Fruit fly (Drosophila melanogaster) whole organism, embryonic: ENCODE results near the gene CG14930.

Experiments
- Abd-B ChIP-seq: fragments of 200-800 bp; sonication (Bioruptor generic); optimal IDR thresholded peaks from 2 replicates; lab custom pipeline; 2018; ENCODE audit warnings: missing biosample characterization, mild to moderate bottlenecking, missing genetic modification characterization, moderate library complexity
- CG10979 ChIP-seq: fragments of 200-800 bp; sonication (Bioruptor generic); optimal IDR thresholded peaks from 2 replicates; lab custom pipeline; 2018; ENCODE audit warnings: missing biosample characterization, mild to moderate bottlenecking, missing genetic modification characterization, moderate library complexity
- CG11093 ChIP-seq: fragments of 200-800 bp; sonication (Bioruptor generic); IDR thresholded peaks from 3 replicates; pipeline ENCODE4 v1.3.6; 2022; ENCODE audit warnings: missing biosample characterization, missing genetic modification characterization
- CG11560 ChIP-seq: fragments of 200-800 bp; sonication (Bioruptor generic); IDR thresholded peaks from 3 replicates; pipeline ENCODE4 v1.3.6; 2022; ENCODE audit warnings: missing biosample characterization, missing genetic modification characterization
- CG13624 ChIP-seq: fragments of 200-800 bp; sonication (Bioruptor generic); optimal IDR thresholded peaks from 2 replicates; lab custom pipeline; 2016; ENCODE audit warnings: missing biosample characterization, missing genetic modification characterization
- CG14014 ChIP-seq: fragments of 200-800 bp; sonication (Bioruptor generic); IDR thresholded peaks from 2 replicates; pipeline ENCODE4 v1.3.6; 2022; ENCODE audit warnings: missing biosample characterization, missing genetic modification characterization
- CG1603 ChIP-seq: fragments of 200-800 bp; sonication (Bioruptor generic); optimal IDR thresholded peaks from 2 replicates; lab custom pipeline; 2019; ENCODE audit warnings: missing biosample characterization, mild to moderate bottlenecking, missing genetic modification characterization, moderate library complexity
- CG16779 ChIP-seq: fragments of 200-800 bp; sonication (Bioruptor generic); IDR thresholded peaks from 2 replicates; pipeline ENCODE4 v1.3.6; 2022; ENCODE audit warnings: missing biosample characterization, missing genetic modification characterization
- CG16863 ChIP-seq: fragments of 200-800 bp; sonication (Bioruptor generic); optimal IDR thresholded peaks from 3 replicates; lab custom pipeline; 2016; ENCODE audit warnings: missing biosample characterization, missing genetic modification characterization
- CG17328 ChIP-seq: fragments of 200-800 bp; sonication (Bioruptor generic); IDR thresholded peaks from 2 replicates; pipeline ENCODE4 v1.3.6; 2022; ENCODE audit warnings: missing biosample characterization, missing genetic modification characterization
- CG2202 ChIP-seq: fragments of 200-800 bp; sonication (Bioruptor generic); optimal IDR thresholded peaks from 2 replicates; lab custom pipeline; 2018; ENCODE audit warnings: missing biosample characterization, mild to moderate bottlenecking, missing genetic modification characterization
- CG30020 ChIP-seq: fragments of 200-800 bp; optimal IDR thresholded peaks from 2 replicates; lab custom pipeline; 2019; ENCODE audit warnings: missing biosample characterization, mild to moderate bottlenecking, missing genetic modification characterization, moderate library complexity
- CG3065 ChIP-seq: fragments of 200-800 bp; sonication (Bioruptor generic); optimal IDR thresholded peaks from 2 replicates; lab custom pipeline; 2016; ENCODE audit warnings: missing biosample characterization, missing genetic modification characterization
- CG31365 ChIP-seq: fragments of 200-800 bp; sonication (Bioruptor generic); optimal IDR thresholded peaks from 2 replicates; lab custom pipeline; 2018; ENCODE audit warnings: missing biosample characterization, mild to moderate bottlenecking, missing genetic modification characterization
- CG31388 ChIP-seq: fragments of 200-800 bp; sonication (Bioruptor generic); optimal IDR thresholded peaks from 2 replicates; lab custom pipeline; 2016; ENCODE audit warnings: missing biosample characterization, missing genetic modification characterization
- CG4730 ChIP-seq: fragments of 200-800 bp; sonication (Bioruptor generic); IDR thresholded peaks from 2 replicates; pipeline ENCODE4 v1.3.6; 2022; ENCODE audit warnings: missing biosample characterization, missing genetic modification characterization
- CG6654 ChIP-seq: fragments of 200-800 bp; sonication (Bioruptor generic); optimal IDR thresholded peaks from 2 replicates; lab custom pipeline; 2017; ENCODE audit warnings: missing biosample characterization, mild to moderate bottlenecking, missing genetic modification characterization
- CG7745 ChIP-seq: fragments of 200-800 bp; sonication (Bioruptor generic); optimal IDR thresholded peaks from 2 replicates; lab custom pipeline; 2018; ENCODE audit warnings: missing biosample characterization, mild to moderate bottlenecking, missing genetic modification characterization, moderate library complexity
- Dip2 ChIP-seq: fragments of 200-800 bp; sonication (Bioruptor generic); IDR thresholded peaks from 2 replicates; pipeline ENCODE4 v1.3.6; 2022; ENCODE audit warnings: missing biosample characterization, missing genetic modification characterization
- Doc3 ChIP-seq: fragments of 200-800 bp; sonication (Bioruptor generic); IDR thresholded peaks from 3 replicates; pipeline ENCODE4 v1.3.6; 2022; ENCODE audit warnings: missing biosample characterization, missing genetic modification characterization; ENCODE audit not compliant: partially characterized antibody
- Drgx ChIP-seq: fragments of 200-800 bp; sonication (Bioruptor generic); IDR thresholded peaks from 2 replicates; pipeline ENCODE4 v1.3.6; 2022; ENCODE audit warnings: missing biosample characterization, missing genetic modification characterization
- Gug ChIP-seq: fragments of 200-800 bp; sonication (Bioruptor generic); IDR thresholded peaks from 4 replicates; pipeline ENCODE4 v1.3.6; 2022; ENCODE audit warnings: missing biosample characterization, missing genetic modification characterization
- Hr3 ChIP-seq: fragments of 200-800 bp; sonication (Bioruptor generic); optimal IDR thresholded peaks from 3 replicates; lab custom pipeline; 2016; ENCODE audit warnings: missing biosample characterization, missing genetic modification characterization
- Mrtf ChIP-seq: fragments of 200-800 bp; sonication (Bioruptor generic); IDR thresholded peaks from 3 replicates; pipeline ENCODE4 v1.3.6; 2022; ENCODE audit warnings: missing biosample characterization, missing genetic modification characterization
- NC2α ChIP-seq: fragments of 200-800 bp; sonication (Bioruptor generic); optimal IDR thresholded peaks from 2 replicates; lab custom pipeline; 2016; ENCODE audit warnings: missing biosample characterization, missing genetic modification characterization
- NC2β ChIP-seq: fragments of 200-800 bp; sonication (Bioruptor generic); optimal IDR thresholded peaks from 2 replicates; lab custom pipeline; 2016; ENCODE audit warnings: missing biosample characterization, missing genetic modification characterization
- Rfx ChIP-seq: fragments of 200-800 bp; sonication (Bioruptor generic); IDR thresholded peaks from 2 replicates; pipeline ENCODE4 v1.3.6; 2022; ENCODE audit warnings: missing biosample characterization, missing genetic modification characterization
- Side ChIP-seq: fragments of 200-800 bp; sonication (Bioruptor generic); optimal IDR thresholded peaks from 2 replicates; lab custom pipeline; 2016; ENCODE audit warnings: missing biosample characterization, missing genetic modification characterization
- Sox102F ChIP-seq: fragments of 200-800 bp; sonication (Bioruptor generic); optimal IDR thresholded peaks from 2 replicates; lab custom pipeline; 2018; ENCODE audit warnings: missing biosample characterization, mild to moderate bottlenecking, missing genetic modification characterization, moderate library complexity
- Xrp1 ChIP-seq: fragments of 200-800 bp; sonication (Bioruptor generic); IDR thresholded peaks from 2 replicates; pipeline ENCODE4 v1.3.6; 2022; ENCODE audit warnings: missing biosample characterization, missing genetic modification characterization
- ase ChIP-seq: fragments of 200-800 bp; sonication (Bioruptor generic); IDR thresholded peaks from 3 replicates; pipeline ENCODE4 v1.3.6; 2022; ENCODE audit warnings: missing biosample characterization, missing genetic modification characterization
- chm ChIP-seq: fragments of 200-800 bp; sonication (Bioruptor generic); IDR thresholded peaks from 2 replicates; pipeline ENCODE4 v1.3.6; 2022; ENCODE audit warnings: missing biosample characterization, missing genetic modification characterization
- crp ChIP-seq, 2 experiments: fragments of 200-800 bp; sonication (Bioruptor generic); optimal IDR thresholded peaks; 2 replicates in 1 of 2; 3 replicates in 1 of 2; lab custom pipeline; 2017; ENCODE audit warnings: missing biosample characterization in 2 of 2, missing genetic modification characterization in 2 of 2, mild to moderate bottlenecking in 1 of 2, moderate library complexity in 1 of 2
- danr ChIP-seq: fragments of 200-800 bp; sonication (Bioruptor generic); IDR thresholded peaks from 2 replicates; pipeline ENCODE4 v1.3.6; 2022; ENCODE audit warnings: missing biosample characterization, missing genetic modification characterization
- disco-r ChIP-seq: fragments of 200-800 bp; sonication (Bioruptor generic); optimal IDR thresholded peaks from 2 replicates; lab custom pipeline; 2016; ENCODE audit warnings: missing biosample characterization, missing genetic modification characterization
- gro ChIP-seq: fragments of 200-800 bp; sonication (Bioruptor generic); optimal IDR thresholded peaks from 2 replicates; lab custom pipeline; 2016; ENCODE audit warnings: missing biosample characterization, missing genetic modification characterization
- h ChIP-seq: fragments of >200 bp; optimal IDR thresholded peaks from 2 replicates; lab custom pipeline; 2017
- hth ChIP-seq: fragments of >200 bp; optimal IDR thresholded peaks from 2 replicates; lab custom pipeline; 2017; ENCODE audit warnings: inconsistent platforms
- mld ChIP-seq: fragments of 200-800 bp; sonication (Bioruptor generic); IDR thresholded peaks from 3 replicates; pipeline ENCODE4 v1.3.6; 2022; ENCODE audit warnings: missing biosample characterization, missing genetic modification characterization; ENCODE audit not compliant: partially characterized antibody
- oc ChIP-seq: fragments of 200-800 bp; sonication (Bioruptor generic); optimal IDR thresholded peaks from 2 replicates; lab custom pipeline; 2018; ENCODE audit warnings: missing biosample characterization, mild to moderate bottlenecking, missing genetic modification characterization, moderate library complexity
- phol ChIP-seq: fragments of 200-800 bp; sonication (Bioruptor generic); optimal IDR thresholded peaks from 3 replicates; lab custom pipeline; 2018; ENCODE audit warnings: missing biosample characterization, mild to moderate bottlenecking, missing genetic modification characterization, moderate library complexity
- pnt ChIP-seq: fragments of 200-800 bp; sonication (Bioruptor generic); optimal IDR thresholded peaks from 3 replicates; lab custom pipeline; 2016; ENCODE audit warnings: missing biosample characterization, missing genetic modification characterization
- rib ChIP-seq: fragments of 200-800 bp; sonication (Bioruptor generic); IDR thresholded peaks from 2 replicates; pipeline ENCODE4 v1.3.6; 2022; ENCODE audit warnings: missing biosample characterization, missing genetic modification characterization
- ro ChIP-seq: fragments of 200-800 bp; sonication (Bioruptor generic); IDR thresholded peaks from 2 replicates; pipeline ENCODE4 v1.3.6; 2022; ENCODE audit warnings: missing biosample characterization, missing genetic modification characterization
- row ChIP-seq: fragments of 200-800 bp; sonication (Bioruptor generic); IDR thresholded peaks from 3 replicates; pipeline ENCODE4 v1.3.6; 2022; ENCODE audit warnings: missing biosample characterization, missing genetic modification characterization
- sd ChIP-seq: fragments of 200-800 bp; sonication (Bioruptor generic); optimal IDR thresholded peaks from 3 replicates; lab custom pipeline; 2018; ENCODE audit warnings: missing biosample characterization, mild to moderate bottlenecking, missing genetic modification characterization, moderate library complexity
- slbo ChIP-seq: fragments of 200-800 bp; sonication (Bioruptor generic); IDR thresholded peaks from 2 replicates; pipeline ENCODE4 v1.3.6; 2022; ENCODE audit warnings: missing biosample characterization, missing genetic modification characterization
- tgo ChIP-seq: fragments of 200-800 bp; sonication (Bioruptor generic); IDR thresholded peaks from 3 replicates; pipeline ENCODE4 v1.3.6; 2022; ENCODE audit warnings: missing biosample characterization, missing genetic modification characterization
- tna ChIP-seq: fragments of 200-800 bp; sonication (Bioruptor generic); IDR thresholded peaks from 2 replicates; pipeline ENCODE4 v1.3.6; 2022; ENCODE audit warnings: missing biosample characterization, missing genetic modification characterization; ENCODE audit not compliant: partially characterized antibody
- wdn ChIP-seq: fragments of 200-800 bp; sonication (Bioruptor generic); IDR thresholded peaks from 2 replicates; pipeline ENCODE4 v1.3.6; 2022; ENCODE audit warnings: missing biosample characterization, missing genetic modification characterization
- zf30C ChIP-seq: fragments of 200-800 bp; sonication (Bioruptor generic); optimal IDR thresholded peaks from 3 replicates; lab custom pipeline; 2018; ENCODE audit warnings: missing biosample characterization, mild to moderate bottlenecking, missing genetic modification characterization

Gene CG14930

dm6 chr2L:11516526-11517441 lies 4.3 kb downstream of the CG14930 start, which contains the start of the genes Dlg5 and CG4970 (continued):
- TF ChIP-seq Doc3 (GFP tag; lab: Robert Waterston, UW) (peak; percentile 68), tgo (GFP tag; lab: Robert Waterston, UW) (no peak), pnt (peak; percentile 22), Drgx (peak; percentile 14; the same call in 1 of the 2 replicates), Side (GFP tag; lab: Kevin White, UChicago) (no peak), ase (GFP tag; lab: Robert Waterston, UW) (no peak), CG1603 (tag; lab: Kevin White, UChicago) (peak; percentile 81), rib (GFP tag; lab: Robert Waterston, UW) (no peak), oc (tag; lab: Kevin White, UChicago) (no peak), phol (no peak), CG7745 (tag; lab: Kevin White, UChicago) (no peak), slbo (GFP tag; lab: Robert Waterston, UW) (no peak; the same call in 1 of the 2 replicates), gro (GFP tag; lab: Kevin White, UChicago) (no peak), CG10979 (tag; lab: Kevin White, UChicago) (no peak), NC2α (GFP tag; lab: Kevin White, UChicago) (no peak), Abd-B (GFP tag; lab: Kevin White, UChicago) (no peak), crp (GFP tag; optimal IDR thresholded peaks at IDR 0.05; lab: Kevin White, UChicago) (peak in 1 of 2 experiments; percentile 64), CG17328 (GFP tag; lab: Robert Waterston, UW) (no peak), CG31388 (no peak), Mrtf (GFP tag; lab: Robert Waterston, UW) (no peak), Xrp1 (GFP tag; lab: Robert Waterston, UW) (no peak), Sox102F (GFP tag; lab: Kevin White, UChicago) (no peak), CG16779 (GFP tag; lab: Robert Waterston, UW) (no peak), CG2202 (tag; lab: Kevin White, UChicago) (no peak), CG30020 (tag; lab: Kevin White, UChicago) (no peak), CG6654 (GFP tag; lab: Kevin White, UChicago) (no peak), sd (tag; lab: Kevin White, UChicago) (no peak), tna (peak; percentile 69), disco-r (GFP tag; lab: Kevin White, UChicago) (no peak), wdn (no peak), NC2β (GFP tag; lab: Kevin White, UChicago) (peak; percentile 35), Hr3 (GFP tag; lab: Kevin White, UChicago) (no peak), CG11093 (GFP tag; lab: Robert Waterston, UW) (no peak), chm (GFP tag; lab: Robert Waterston, UW) (no peak), CG4730 (GFP tag; lab: Robert Waterston, UW) (no peak), hth (lab: Kevin White, UChicago) (no peak), CG16863 (GFP tag; lab: Kevin White, UChicago) (no peak), ro (GFP tag; lab: Robert Waterston, UW) (no peak), CG3065 (GFP tag; lab: Kevin White, UChicago) (no peak), mld (no peak), Gug (GFP tag; lab: Robert Waterston, UW) (no peak), h (lab: Kevin White, UChicago) (no peak), row (GFP tag; lab: Robert Waterston, UW) (no peak), CG14014 (no peak), CG11560 (tag; lab: Robert Waterston, UW) (peak; percentile 55; the same call in 1 of the 3 replicates), CG13624 (GFP tag; lab: Kevin White, UChicago) (peak; percentile 38), Rfx (GFP tag; lab: Robert Waterston, UW) (no peak; the same call in 1 of the 2 replicates), danr (no peak), CG31365 (tag; lab: Kevin White, UChicago) (no peak), Dip2 (GFP tag; lab: Robert Waterston, UW) (no peak), zf30C (no peak)
